Fruit fly (Drosophila melanogaster): Measurements from ENCODE around the gene CG13078.

CG13078 gene

dm6 chr2L:19528308-19528707, 35.4 kb upstream of the CG13078 start (continued):
- TF ChIP-seq oc (tag; optimal IDR thresholded peaks at IDR 0.05) = peak; percentile 83
- peak; percentile 97 for TF ChIP-seq CG11247 (GFP tag; IDR thresholded peaks at IDR 0.05)
- TF ChIP-seq Lhr (GFP tag; optimal IDR thresholded peaks at IDR 0.05) = peak; percentile 25
- TF ChIP-seq CG14050 (GFP tag; IDR thresholded peaks at IDR 0.05) = peak; percentile 94
- TF ChIP-seq gcm2 (GFP tag; optimal IDR thresholded peaks at IDR 0.05) = peak; percentile 87
- no peak for TF ChIP-seq Sry-β (GFP tag; optimal IDR thresholded peaks at IDR 0.05)
- peak; percentile 95 for TF ChIP-seq CG6813 (GFP tag; optimal IDR thresholded peaks at IDR 0.05)
- peak; percentile 99 for TF ChIP-seq Hmr (GFP tag; optimal IDR thresholded peaks at IDR 0.05)
- TF ChIP-seq Med (GFP tag) = peak; percentile 100
- peak; percentile 93 for TF ChIP-seq B-H1 (GFP tag; IDR thresholded peaks at IDR 0.05)
- TF ChIP-seq zen (tag; optimal IDR thresholded peaks at IDR 0.05) = peak; percentile 78
- peak; percentile 83 for TF ChIP-seq CG43689 (GFP tag; IDR thresholded peaks at IDR 0.05)
- TF ChIP-seq CG31388 (GFP tag; optimal IDR thresholded peaks at IDR 0.05) = peak; percentile 83
- peak; percentile 97 for TF ChIP-seq NfI (GFP tag; optimal IDR thresholded peaks at IDR 0.05)
- peak; percentile 90 for TF ChIP-seq tin (GFP tag; optimal IDR thresholded peaks at IDR 0.05)
- peak; percentile 88 for TF ChIP-seq ab (GFP tag; optimal IDR thresholded peaks at IDR 0.05)
- TF ChIP-seq CG12942 (GFP tag; optimal IDR thresholded peaks at IDR 0.05) = peak; percentile 85
- peak; percentile 82 for TF ChIP-seq Nf-YB (GFP tag; optimal IDR thresholded peaks at IDR 0.05)
- TF ChIP-seq ase (GFP tag; IDR thresholded peaks at IDR 0.05) = peak; percentile 93
- peak; percentile 83 for TF ChIP-seq ssp (GFP tag; IDR thresholded peaks at IDR 0.05)
- TF ChIP-seq Dref (GFP tag; IDR thresholded peaks at IDR 0.05) = peak; percentile 42
- TF ChIP-seq kah (GFP tag; optimal IDR thresholded peaks at IDR 0.05) = peak; percentile 73
- peak; percentile 88 for TF ChIP-seq az2 (GFP tag; optimal IDR thresholded peaks at IDR 0.05)
- peak; percentile 98 for TF ChIP-seq CG13624 (GFP tag; optimal IDR thresholded peaks at IDR 0.05)
- peak; percentile 69 for TF ChIP-seq CG3407 (GFP tag; optimal IDR thresholded peaks at IDR 0.05)
- TF ChIP-seq Kr (GFP tag; optimal IDR thresholded peaks at IDR 0.05) = no peak
- TF ChIP-seq onecut (GFP tag; IDR thresholded peaks at IDR 0.05) = peak; percentile 80
- TF ChIP-seq tgo (GFP tag; IDR thresholded peaks at IDR 0.05) = peak; percentile 97
- TF ChIP-seq btn (GFP tag; optimal IDR thresholded peaks at IDR 0.05) = peak; percentile 62
- TF ChIP-seq Meics (GFP tag; optimal IDR thresholded peaks at IDR 0.05) = peak; percentile 98
- peak; percentile 77 for TF ChIP-seq CG15696 (tag; optimal IDR thresholded peaks at IDR 0.05)
- TF ChIP-seq MTF-1 (GFP tag; optimal IDR thresholded peaks at IDR 0.05; ENCODE audit: borderline replicate concordance) = peak; percentile 80
- peak; percentile 82 for TF ChIP-seq Awh (GFP tag; IDR thresholded peaks at IDR 0.05)
- peak; percentile 11 to 38 for TF ChIP-seq insv (GFP tag; optimal IDR thresholded peaks at IDR 0.05)
- TF ChIP-seq CG11723 (GFP tag; optimal IDR thresholded peaks at IDR 0.05) = peak; percentile 87
- no peak for TF ChIP-seq zen2 (GFP tag; IDR thresholded peaks at IDR 0.05; ENCODE audit: partially characterized antibody)
- TF ChIP-seq ftz-f1 (GFP tag; optimal IDR thresholded peaks at IDR 0.05) = peak; percentile 59
- peak; percentile 51 for TF ChIP-seq TFAM (GFP tag; optimal IDR thresholded peaks at IDR 0.05)
- TF ChIP-seq repo (GFP tag; optimal IDR thresholded peaks at IDR 0.05) = peak; percentile 85
- TF ChIP-seq crc (GFP tag; optimal IDR thresholded peaks at IDR 0.05) = peak; percentile 92
- peak; percentile 96 for TF ChIP-seq lmd (GFP tag; IDR thresholded peaks at IDR 0.05)
- peak; percentile 24 for TF ChIP-seq CG8290 (GFP tag; optimal IDR thresholded peaks at IDR 0.05)
- peak in 1 of 2 experiments; percentile 97 for TF ChIP-seq CG8290 (tag; optimal IDR thresholded peaks at IDR 0.05)
- TF ChIP-seq Drgx (GFP tag; IDR thresholded peaks at IDR 0.05) = peak; percentile 99
- TF ChIP-seq Ptx1 (GFP tag; IDR thresholded peaks at IDR 0.05) = peak; percentile 97
- peak; percentile 65 for TF ChIP-seq gt (GFP tag; IDR thresholded peaks at IDR 0.05)
- no peak for TF ChIP-seq hb (GFP tag; IDR thresholded peaks at IDR 0.05; ENCODE audit: partially characterized antibody)
- peak; percentile 98 for TF ChIP-seq CG15269 (tag; optimal IDR thresholded peaks at IDR 0.05)
- TF ChIP-seq ci (GFP tag; IDR thresholded peaks at IDR 0.05) = peak; percentile 96
- peak; percentile 95 for TF ChIP-seq CG10209 (GFP tag; optimal IDR thresholded peaks at IDR 0.05)
- peak; percentile 28 for TF ChIP-seq CG15073 (GFP tag; optimal IDR thresholded peaks at IDR 0.05)
- peak; percentile 89 for TF ChIP-seq Hr3 (GFP tag; optimal IDR thresholded peaks at IDR 0.05)
